Worm (Caenorhabditis elegans) whole organism, early embryonic: ENCODE data around the gene faah-6.

Source experiments
- ama-1 ChIP-seq: fragments of 150-350 bp; optimal IDR thresholded peaks from 2 replicates; lab custom pipeline; 2014
- ets-7 ChIP-seq: sonication (generic microtip); optimal IDR thresholded peaks from 2 replicates; lab custom pipeline; 2016; ENCODE audit warnings: missing genotype, missing genetic modification characterization, missing compliant biosample characterization
- pes-1 ChIP-seq: fragments of 200-800 bp; sonication (Bioruptor generic); IDR thresholded peaks from 2 replicates; pipeline ENCODE4 v1.3.6; 2022; ENCODE audit warnings: missing genetic modification reagents, missing genetic modification characterization, missing compliant biosample characterization
- tbx-37 ChIP-seq: fragments of 200-800 bp; sonication (Bioruptor generic); conservative IDR thresholded peaks from 2 replicates; pipeline ENCODE4 v1.3.6; 2022; ENCODE audit warnings: missing genetic modification reagents, missing genetic modification characterization, missing compliant biosample characterization
- tra-4 ChIP-seq: sonication (generic microtip); optimal IDR thresholded peaks from 2 replicates; lab custom pipeline; 2017; ENCODE audit warnings: missing genetic modification characterization, missing compliant biosample characterization

- TF ChIP-seq pes-1 (GFP tag; lab: Robert Waterston, UW), result no peak
- no peak for TF ChIP-seq ets-7 (tag; lab: Kevin White, UChicago)
- no peak for TF ChIP-seq tbx-37
- no peak for TF ChIP-seq ama-1 (lab: Kevin White, UChicago)
- no peak for TF ChIP-seq tra-4 (tag; lab: Kevin White, UChicago)
These were observed 39.6 kb downstream of the faah-6 start for ce11 chrIII:11689887-11690286.
